Fruit fly (Drosophila melanogaster) whole organism, embryonic: ENCODE results near the gene CG16985.

Experiments
- Aef1 ChIP-seq: fragments of 200-800 bp; sonication (Bioruptor generic); IDR thresholded peaks from 3 replicates; pipeline ENCODE4 v1.3.6; 2022; ENCODE audit warnings: missing biosample characterization, missing genetic modification characterization
- Antp ChIP-seq: fragments of 200-800 bp; sonication (Bioruptor generic); optimal IDR thresholded peaks from 3 replicates; lab custom pipeline; 2016; ENCODE audit warnings: missing biosample characterization, missing genetic modification characterization
- CG1024 ChIP-seq: fragments of 200-800 bp; sonication (Bioruptor generic); IDR thresholded peaks from 2 replicates; pipeline ENCODE4 v1.3.6; 2022; ENCODE audit warnings: missing biosample characterization, missing genetic modification characterization
- CG10565 ChIP-seq: fragments of 200-800 bp; sonication (Bioruptor generic); optimal IDR thresholded peaks from 3 replicates; lab custom pipeline; 2016; ENCODE audit warnings: missing biosample characterization, mild to moderate bottlenecking, missing genetic modification characterization
- CG10654 ChIP-seq: fragments of 200-800 bp; sonication (Bioruptor generic); optimal IDR thresholded peaks from 2 replicates; lab custom pipeline; 2016; ENCODE audit warnings: missing biosample characterization, missing genetic modification characterization
- CG12155 ChIP-seq: fragments of 200-800 bp; sonication (Bioruptor generic); optimal IDR thresholded peaks from 3 replicates; lab custom pipeline; 2016; ENCODE audit warnings: missing biosample characterization, missing genetic modification characterization
- CG13287 ChIP-seq: fragments of 200-800 bp; sonication (Bioruptor generic); IDR thresholded peaks from 2 replicates; pipeline ENCODE4 v1.3.6; 2022; ENCODE audit warnings: missing biosample characterization, missing genetic modification characterization; ENCODE audit not compliant: partially characterized antibody
- CG13424 ChIP-seq: fragments of 200-800 bp; sonication (Bioruptor generic); optimal IDR thresholded peaks from 2 replicates; lab custom pipeline; 2019; ENCODE audit warnings: missing biosample characterization, mild to moderate bottlenecking, missing genetic modification characterization, moderate library complexity
- CG13775 ChIP-seq: fragments of 200-800 bp; sonication (Bioruptor generic); optimal IDR thresholded peaks from 3 replicates; lab custom pipeline; 2017; ENCODE audit warnings: missing biosample characterization, mild to moderate bottlenecking, missing genetic modification characterization
- CG14860 ChIP-seq: fragments of 200-800 bp; sonication (Bioruptor generic); IDR thresholded peaks from 3 replicates; pipeline ENCODE4 v1.3.6; 2022; ENCODE audit warnings: missing biosample characterization, missing genetic modification characterization; ENCODE audit not compliant: partially characterized antibody
- CG14965 ChIP-seq: fragments of 200-800 bp; sonication (Bioruptor generic); optimal IDR thresholded peaks from 2 replicates; lab custom pipeline; 2016; ENCODE audit warnings: missing biosample characterization, missing genetic modification characterization, borderline replicate concordance
- CG1602 ChIP-seq: fragments of 200-800 bp; sonication (Bioruptor generic); optimal IDR thresholded peaks from 3 replicates; lab custom pipeline; 2016; ENCODE audit warnings: missing biosample characterization, missing genetic modification characterization
- CG2129 ChIP-seq: fragments of 200-800 bp; sonication (Bioruptor generic); IDR thresholded peaks from 2 replicates; pipeline ENCODE4 v1.3.6; 2022; ENCODE audit warnings: missing biosample characterization, missing genetic modification characterization; ENCODE audit not compliant: partially characterized antibody
- CG3065 ChIP-seq: fragments of 200-800 bp; sonication (Bioruptor generic); optimal IDR thresholded peaks from 2 replicates; lab custom pipeline; 2016; ENCODE audit warnings: missing biosample characterization, missing genetic modification characterization
- CG3407 ChIP-seq: fragments of 200-800 bp; sonication (Bioruptor generic); optimal IDR thresholded peaks from 2 replicates; lab custom pipeline; 2018; ENCODE audit warnings: missing biosample characterization, mild to moderate bottlenecking, missing genetic modification characterization
- CG3838 ChIP-seq: fragments of 200-800 bp; sonication (Bioruptor generic); optimal IDR thresholded peaks from 3 replicates; lab custom pipeline; 2016; ENCODE audit warnings: missing biosample characterization, missing genetic modification characterization
- CG3847 ChIP-seq: fragments of 200-800 bp; sonication (Bioruptor generic); IDR thresholded peaks from 2 replicates; pipeline ENCODE4 v1.3.6; 2022; ENCODE audit warnings: missing biosample characterization, missing genetic modification characterization
- CG4707 ChIP-seq: fragments of 200-800 bp; sonication (Bioruptor generic); optimal IDR thresholded peaks from 2 replicates; lab custom pipeline; 2018; ENCODE audit warnings: missing biosample characterization, mild to moderate bottlenecking, missing genetic modification characterization, moderate library complexity
- CG6175 ChIP-seq: fragments of 200-800 bp; sonication (Bioruptor generic); IDR thresholded peaks from 3 replicates; pipeline ENCODE4 v1.3.6; 2022; ENCODE audit warnings: missing biosample characterization, missing genetic modification characterization
- Dref ChIP-seq: fragments of 200-800 bp; sonication (Bioruptor generic); IDR thresholded peaks from 2 replicates; pipeline ENCODE4 v1.3.6; 2022; ENCODE audit warnings: missing biosample characterization, missing genetic modification characterization
- Eip74EF ChIP-seq, 2 experiments: fragments of 200-800 bp in 1 of 2; fragments of >200 bp in 1 of 2; sonication (Bioruptor generic) in 1 of 2; optimal IDR thresholded peaks; 2 replicates each; lab custom pipeline; 2017 to 2019; ENCODE audit warnings: missing biosample characterization in 2 of 2, missing genetic modification characterization in 2 of 2, mild to moderate bottlenecking in 1 of 2, moderate library complexity in 1 of 2
- Elba2 ChIP-seq: fragments of 200-800 bp; sonication (Bioruptor generic); optimal IDR thresholded peaks from 3 replicates; lab custom pipeline; 2016; ENCODE audit warnings: missing biosample characterization, missing genetic modification characterization
- HmgZ ChIP-seq: fragments of 200-800 bp; sonication (Bioruptor generic); optimal IDR thresholded peaks from 2 replicates; lab custom pipeline; 2018; ENCODE audit warnings: missing biosample characterization, mild to moderate bottlenecking, missing genetic modification characterization
- Lim3 ChIP-seq: fragments of 200-800 bp; sonication (Bioruptor generic); IDR thresholded peaks from 2 replicates; pipeline ENCODE4 v1.3.6; 2022; ENCODE audit warnings: missing biosample characterization, missing genetic modification characterization
- PHDP ChIP-seq: fragments of 200-800 bp; sonication (Bioruptor generic); optimal IDR thresholded peaks from 3 replicates; lab custom pipeline; 2018; ENCODE audit warnings: missing biosample characterization, mild to moderate bottlenecking, missing genetic modification characterization, moderate library complexity
- Ravus ChIP-seq: fragments of 200-800 bp; sonication (Bioruptor generic); IDR thresholded peaks from 2 replicates; pipeline ENCODE4 v1.3.6; 2022; ENCODE audit warnings: missing biosample characterization, missing genetic modification characterization
- Rfx ChIP-seq: fragments of 200-800 bp; sonication (Bioruptor generic); IDR thresholded peaks from 2 replicates; pipeline ENCODE4 v1.3.6; 2022; ENCODE audit warnings: missing biosample characterization, missing genetic modification characterization
- br ChIP-seq: fragments of >200 bp; optimal IDR thresholded peaks from 2 replicates; lab custom pipeline; 2017
- cad ChIP-seq: fragments of >200 bp; optimal IDR thresholded peaks from 2 replicates; lab custom pipeline; 2017; ENCODE audit warnings: missing biosample characterization, missing genetic modification characterization
- chinmo ChIP-seq: fragments of 200-800 bp; sonication (Bioruptor generic); IDR thresholded peaks from 4 replicates; pipeline ENCODE4 v1.3.6; 2022; ENCODE audit warnings: missing biosample characterization, missing genetic modification characterization; ENCODE audit not compliant: partially characterized antibody
- chn ChIP-seq: fragments of 200-800 bp; sonication (Bioruptor generic); optimal IDR thresholded peaks from 2 replicates; lab custom pipeline; 2016; ENCODE audit warnings: missing biosample characterization, missing genetic modification characterization
- crc ChIP-seq: fragments of 200-800 bp; sonication (Bioruptor generic); optimal IDR thresholded peaks from 2 replicates; lab custom pipeline; 2016; ENCODE audit warnings: missing biosample characterization, missing genetic modification characterization
- crp ChIP-seq, 2 experiments: fragments of 200-800 bp; sonication (Bioruptor generic); optimal IDR thresholded peaks; 2 replicates in 1 of 2; 3 replicates in 1 of 2; lab custom pipeline; 2017; ENCODE audit warnings: missing biosample characterization in 2 of 2, missing genetic modification characterization in 2 of 2, mild to moderate bottlenecking in 1 of 2, moderate library complexity in 1 of 2
- da ChIP-seq: fragments of 200-800 bp; sonication (Bioruptor generic); optimal IDR thresholded peaks from 2 replicates; lab custom pipeline; 2016; ENCODE audit warnings: missing biosample characterization, missing genetic modification characterization
- danr ChIP-seq: fragments of 200-800 bp; sonication (Bioruptor generic); IDR thresholded peaks from 2 replicates; pipeline ENCODE4 v1.3.6; 2022; ENCODE audit warnings: missing biosample characterization, missing genetic modification characterization
- ken ChIP-seq: fragments of 200-800 bp; sonication (Bioruptor generic); IDR thresholded peaks from 3 replicates; pipeline ENCODE4 v1.3.6; 2022; ENCODE audit warnings: missing biosample characterization, missing genetic modification characterization
- lbe ChIP-seq: fragments of 200-800 bp; sonication (Bioruptor generic); optimal IDR thresholded peaks from 2 replicates; lab custom pipeline; 2016; ENCODE audit warnings: missing biosample characterization, mild to moderate bottlenecking, missing genetic modification characterization
- lola ChIP-seq, 3 experiments: fragments of >200 bp in 2 of 3; fragments of 200-800 bp in 1 of 3; sonication (Bioruptor generic) in 1 of 3; optimal IDR thresholded peaks; 2 replicates each; lab custom pipeline; 2017 to 2019; ENCODE audit warnings: missing biosample characterization in 3 of 3, missing genetic modification characterization in 3 of 3, mild to moderate bottlenecking in 1 of 3, moderate library complexity in 1 of 3
- lov ChIP-seq, 2 experiments: fragments of 200-800 bp in 1 of 2; fragments of >200 bp in 1 of 2; sonication (Bioruptor generic) in 1 of 2; IDR thresholded peaks in 1 of 2; optimal IDR thresholded peaks in 1 of 2; 2 replicates in 1 of 2; 3 replicates in 1 of 2; pipeline versions ENCODE4 v1.3.6 to Lab custom; 2017 to 2022; ENCODE audit warnings: missing biosample characterization in 1 of 2, missing genetic modification characterization in 1 of 2
- maf-S ChIP-seq: fragments of 200-800 bp; sonication (Bioruptor generic); optimal IDR thresholded peaks from 2 replicates; lab custom pipeline; 2016; ENCODE audit warnings: missing biosample characterization, missing genetic modification characterization
- odd ChIP-seq: fragments of 200-800 bp; sonication (Bioruptor generic); optimal IDR thresholded peaks from 2 replicates; lab custom pipeline; 2017; ENCODE audit warnings: missing biosample characterization, mild to moderate bottlenecking, missing genetic modification characterization
- pho ChIP-seq: fragments of 200-800 bp; sonication (Bioruptor generic); optimal IDR thresholded peaks from 2 replicates; lab custom pipeline; 2016; ENCODE audit warnings: missing biosample characterization, missing genetic modification characterization
- repo ChIP-seq: fragments of 200-800 bp; sonication (Bioruptor generic); optimal IDR thresholded peaks from 2 replicates; lab custom pipeline; 2016; ENCODE audit warnings: missing biosample characterization, missing genetic modification characterization
- scrt ChIP-seq: fragments of 200-800 bp; sonication (Bioruptor generic); optimal IDR thresholded peaks from 2 replicates; lab custom pipeline; 2018; ENCODE audit warnings: missing biosample characterization, mild to moderate bottlenecking, missing genetic modification characterization, moderate library complexity
- sim ChIP-seq: fragments of 200-800 bp; sonication (Bioruptor generic); IDR thresholded peaks from 2 replicates; pipeline ENCODE4 v1.3.6; 2022; ENCODE audit warnings: missing biosample characterization, missing genetic modification characterization
- sqz ChIP-seq: fragments of 200-800 bp; sonication (Bioruptor generic); optimal IDR thresholded peaks from 3 replicates; lab custom pipeline; 2018; ENCODE audit warnings: missing biosample characterization, mild to moderate bottlenecking, missing genetic modification characterization
- sr ChIP-seq: fragments of 200-800 bp; sonication (Bioruptor generic); IDR thresholded peaks from 3 replicates; pipeline ENCODE4 v1.3.6; 2022; ENCODE audit warnings: missing biosample characterization, missing genetic modification characterization
- ssp ChIP-seq: fragments of 200-800 bp; sonication (Bioruptor generic); IDR thresholded peaks from 2 replicates; pipeline ENCODE4 v1.3.6; 2022; ENCODE audit warnings: missing biosample characterization, missing genetic modification characterization
- tgo ChIP-seq: fragments of 200-800 bp; sonication (Bioruptor generic); IDR thresholded peaks from 3 replicates; pipeline ENCODE4 v1.3.6; 2022; ENCODE audit warnings: missing biosample characterization, missing genetic modification characterization
- tin ChIP-seq: fragments of 200-800 bp; sonication (Bioruptor generic); optimal IDR thresholded peaks from 3 replicates; lab custom pipeline; 2016; ENCODE audit warnings: missing biosample characterization, missing genetic modification characterization
- tup ChIP-seq: fragments of 200-800 bp; sonication (Bioruptor generic); optimal IDR thresholded peaks from 2 replicates; lab custom pipeline; 2016; ENCODE audit warnings: missing biosample characterization, mild to moderate bottlenecking, missing genetic modification characterization, moderate library complexity

Gene CG16985

DNA sequence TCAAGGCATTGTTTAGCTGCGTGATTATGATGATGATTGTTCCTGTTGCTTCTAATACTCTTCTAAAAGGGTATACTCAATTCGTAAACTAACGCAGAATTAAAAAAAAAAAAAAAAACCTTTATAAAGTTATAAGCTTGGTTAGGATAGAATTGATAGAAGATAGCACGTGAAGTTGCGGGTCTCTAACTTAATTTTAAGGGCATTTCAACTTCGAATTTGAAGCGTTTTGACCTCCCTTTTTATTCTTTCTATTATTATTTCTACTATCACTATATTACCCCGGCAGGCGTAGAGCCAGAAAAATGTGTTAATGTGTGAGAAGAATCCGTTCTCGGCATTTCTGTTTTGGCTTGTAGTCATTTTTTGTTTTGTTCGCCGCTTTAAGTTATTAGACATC is 20.4 kb upstream of the CG16985 start (continued):
- TF ChIP-seq CG13287 (GFP tag; lab: Robert Waterston, UW), result no peak
- no peak for TF ChIP-seq Dref (GFP tag; lab: Robert Waterston, UW)
- TF ChIP-seq CG3065 (GFP tag; lab: Kevin White, UChicago), result no peak
- peak; percentile 51 for TF ChIP-seq sqz (GFP tag; lab: Kevin White, UChicago)
- no peak for TF ChIP-seq CG14965 (GFP tag; lab: Kevin White, UChicago)
- peak; percentile 45 for TF ChIP-seq scrt (GFP tag; lab: Kevin White, UChicago)
- TF ChIP-seq CG1602 (GFP tag; lab: Kevin White, UChicago), result peak; percentile 25
- TF ChIP-seq ken (GFP tag; lab: Robert Waterston, UW), result peak; percentile 8; the same call in 1 of the 3 replicates
- no peak for TF ChIP-seq sr (GFP tag; lab: Robert Waterston, UW)
- no peak for TF ChIP-seq Lim3 (GFP tag; lab: Robert Waterston, UW)
- no peak for TF ChIP-seq cad (GFP tag; lab: Kevin White, UChicago)
- peak; percentile 33 for TF ChIP-seq CG3407 (GFP tag; lab: Kevin White, UChicago)
- no peak for TF ChIP-seq danr (GFP tag; lab: Robert Waterston, UW)
- TF ChIP-seq Aef1 (GFP tag; lab: Robert Waterston, UW), result no peak
- no peak for TF ChIP-seq ssp
- peak; percentile 75 for TF ChIP-seq PHDP (tag; lab: Kevin White, UChicago)
- TF ChIP-seq chinmo, result no peak
- TF ChIP-seq pho, result no peak
- TF ChIP-seq Antp (GFP tag; lab: Kevin White, UChicago), result peak; percentile 20
- no peak for TF ChIP-seq CG14860 (GFP tag; lab: Robert Waterston, UW)
- TF ChIP-seq br (lab: Kevin White, UChicago), result no peak
- no peak for TF ChIP-seq lbe (GFP tag; lab: Kevin White, UChicago)
- TF ChIP-seq CG6175, result no peak
- peak; percentile 68 for TF ChIP-seq tin (GFP tag; lab: Kevin White, UChicago)
- TF ChIP-seq CG10565 (GFP tag; lab: Kevin White, UChicago), result no peak
- 0 out of 2 replicates have a peak, but pooled peaks have one; percentile 30 for TF ChIP-seq CG3847 (GFP tag; lab: Robert Waterston, UW)
- no peak for TF ChIP-seq da (GFP tag; lab: Kevin White, UChicago)
- TF ChIP-seq HmgZ (tag; lab: Kevin White, UChicago), result no peak
- no peak for TF ChIP-seq sim (GFP tag; lab: Robert Waterston, UW)
- peak; percentile 44 for TF ChIP-seq CG13775 (GFP tag; lab: Kevin White, UChicago)
- no peak for TF ChIP-seq maf-S (GFP tag; lab: Kevin White, UChicago)
- peak; percentile 48 for TF ChIP-seq odd
- TF ChIP-seq Rfx, result peak; percentile 63; the same call in 1 of the 2 replicates
- TF ChIP-seq CG2129 (GFP tag; lab: Robert Waterston, UW), result no peak
- TF ChIP-seq CG4707 (GFP tag; lab: Kevin White, UChicago), result peak; percentile 35
- peak; percentile 60 for TF ChIP-seq chn
- TF ChIP-seq tgo (GFP tag; lab: Robert Waterston, UW), result peak; percentile 53
- TF ChIP-seq Elba2, result no peak
- TF ChIP-seq crc, result peak; percentile 32
- peak; percentile 43 for TF ChIP-seq tup (GFP tag; lab: Kevin White, UChicago)
- peak in 1 of 2 experiments; percentile 44 for TF ChIP-seq Eip74EF (GFP tag; optimal IDR thresholded peaks at IDR 0.05; lab: Kevin White, UChicago)
- TF ChIP-seq CG12155, result peak; percentile 61
- TF ChIP-seq lov (optimal IDR thresholded peaks at IDR 0.05; lab: Kevin White, UChicago), result no peak
- TF ChIP-seq lov (GFP tag; IDR thresholded peaks at IDR 0.05; lab: Robert Waterston, UW), result no peak
- peak; percentile 28 for TF ChIP-seq repo (GFP tag; lab: Kevin White, UChicago)
- peak in 1 of 3 experiments; percentile 79 for TF ChIP-seq lola (GFP tag; optimal IDR thresholded peaks at IDR 0.05; lab: Kevin White, UChicago)
- no peak; the same call in 1 of the 2 replicates for TF ChIP-seq Ravus
- TF ChIP-seq CG1024, result peak; percentile 34; the same call in 1 of the 2 replicates
- TF ChIP-seq CG3838 (GFP tag; lab: Kevin White, UChicago), result no peak
- TF ChIP-seq crp (GFP tag; optimal IDR thresholded peaks at IDR 0.05; lab: Kevin White, UChicago), result no peak
- TF ChIP-seq CG10654 (GFP tag; lab: Kevin White, UChicago), result peak; percentile 27
- peak; percentile 77 for TF ChIP-seq CG13424 (tag; lab: Kevin White, UChicago)
